Worm (Caenorhabditis elegans) whole organism, young adult: Measurements from ENCODE around the gene R193.1.

Source experiments
- C06A6.2 ChIP-seq: fragments of 200-800 bp; sonication (Bioruptor generic); conservative IDR thresholded peaks from 2 replicates; pipeline ENCODE4 v1.3.6; 2022; ENCODE audit warnings: missing genetic modification characterization, missing compliant biosample characterization
- D2030.7 ChIP-seq: fragments of 200-800 bp; sonication (Bioruptor generic); IDR thresholded peaks from 2 replicates; pipeline ENCODE4 v1.3.6; 2022; ENCODE audit warnings: missing genetic modification reagents, missing genetic modification characterization, missing compliant biosample characterization
- K12H6.12 ChIP-seq: fragments of 200-800 bp; sonication (Bioruptor generic); optimal IDR thresholded peaks from 2 replicates; lab custom pipeline; 2018; ENCODE audit warnings: mild to moderate bottlenecking, missing genetic modification characterization, missing compliant biosample characterization
- Y53F4B.3 ChIP-seq: fragments of 200-800 bp; sonication (Bioruptor generic); IDR thresholded peaks from 2 replicates; pipeline ENCODE4 v1.3.6; 2022; ENCODE audit warnings: missing genetic modification reagents, missing genetic modification characterization, missing compliant biosample characterization
- Y79H2A.3 ChIP-seq: fragments of 200-800 bp; sonication (Bioruptor generic); conservative IDR thresholded peaks from 2 replicates; pipeline ENCODE4 v1.3.6; 2022; ENCODE audit warnings: missing genetic modification reagents, missing genetic modification characterization, missing compliant biosample characterization
- atf-7 ChIP-seq: sonication (generic microtip); optimal IDR thresholded peaks from 2 replicates; lab custom pipeline; 2017; ENCODE audit warnings: mild to moderate bottlenecking, missing genetic modification characterization, missing compliant biosample characterization
- ccch-3 ChIP-seq: fragments of 200-800 bp; sonication (Bioruptor generic); optimal IDR thresholded peaks from 2 replicates; lab custom pipeline; 2018; ENCODE audit warnings: mild to moderate bottlenecking, missing genetic modification characterization, missing compliant biosample characterization
- cebp-1 ChIP-seq, 2 experiments: fragments of 200-800 bp in 1 of 2; sonication (Bioruptor generic) in 1 of 2; sonication (generic microtip) in 1 of 2; IDR thresholded peaks in 1 of 2; optimal IDR thresholded peaks in 1 of 2; 2 replicates each; pipeline versions ENCODE4 v1.3.6 to Lab custom; 2017 to 2022; ENCODE audit warnings: missing compliant biosample characterization in 2 of 2, missing genetic modification characterization in 2 of 2, mild to moderate bottlenecking in 1 of 2, missing genetic modification reagents in 1 of 2, moderate library complexity in 1 of 2
- cebp-2 ChIP-seq: fragments of 200-800 bp; sonication (Bioruptor generic); IDR thresholded peaks from 2 replicates; pipeline ENCODE4 v1.3.6; 2022; ENCODE audit warnings: missing genetic modification characterization, missing compliant biosample characterization
- ceh-79 ChIP-seq: sonication (generic microtip); optimal IDR thresholded peaks from 2 replicates; lab custom pipeline; 2017; ENCODE audit warnings: mild to moderate bottlenecking, missing genetic modification characterization, missing compliant biosample characterization
- die-1 ChIP-seq: sonication (generic microtip); optimal IDR thresholded peaks from 2 replicates; lab custom pipeline; 2016; ENCODE audit warnings: missing genotype, mild to moderate bottlenecking, missing genetic modification characterization, missing compliant biosample characterization
- dpff-1 ChIP-seq: sonication (generic microtip); optimal IDR thresholded peaks from 2 replicates; lab custom pipeline; 2017; ENCODE audit warnings: mild to moderate bottlenecking, missing genetic modification characterization, missing compliant biosample characterization
- dpl-1 ChIP-seq: fragments of 150-350 bp; optimal IDR thresholded peaks from 2 replicates; lab custom pipeline; 2014; ENCODE audit warnings: missing biosample characterization, missing genetic modification reagents, missing genetic modification characterization
- egl-44 ChIP-seq: fragments of 200-800 bp; sonication (Bioruptor generic); IDR thresholded peaks from 2 replicates; pipeline ENCODE4 v1.3.6; 2022; ENCODE audit warnings: missing genetic modification reagents, missing genetic modification characterization, missing compliant biosample characterization
- fkh-3 ChIP-seq: sonication (generic microtip); optimal IDR thresholded peaks from 2 replicates; lab custom pipeline; 2016; ENCODE audit warnings: mild to moderate bottlenecking, missing genetic modification characterization, missing compliant biosample characterization
- him-1 ChIP-seq: sonication (generic microtip); optimal IDR thresholded peaks from 2 replicates; lab custom pipeline; 2016; ENCODE audit warnings: missing genotype, missing genetic modification reagents, missing genetic modification characterization, missing compliant biosample characterization
- hlh-12 ChIP-seq: sonication (generic microtip); optimal IDR thresholded peaks from 2 replicates; lab custom pipeline; 2016; ENCODE audit warnings: missing genetic modification characterization, missing compliant biosample characterization
- hmg-20 ChIP-seq: fragments of 200-800 bp; sonication (Bioruptor generic); IDR thresholded peaks from 2 replicates; pipeline ENCODE4 v1.3.6; 2022; ENCODE audit warnings: missing genetic modification reagents, missing genetic modification characterization, missing compliant biosample characterization
- lin-26 ChIP-seq: fragments of 200-800 bp; sonication (Bioruptor generic); IDR thresholded peaks from 2 replicates; pipeline ENCODE4 v1.3.6; 2022; ENCODE audit warnings: missing genetic modification reagents, missing genetic modification characterization, missing compliant biosample characterization
- lin-35 ChIP-seq, 3 experiments: fragments of 150-350 bp in 2 of 3; sonication (generic microtip) in 1 of 3; optimal IDR thresholded peaks; 2 replicates each; lab custom pipeline; 2014 to 2018; ENCODE audit warnings: missing biosample characterization in 3 of 3, missing genetic modification characterization in 3 of 3, missing genetic modification reagents in 3 of 3
- lin-54 ChIP-seq: fragments of 200-800 bp; sonication (Bioruptor generic); optimal IDR thresholded peaks from 2 replicates; lab custom pipeline; 2018; ENCODE audit warnings: mild to moderate bottlenecking, missing genetic modification characterization, missing compliant biosample characterization
- lsl-1 ChIP-seq: fragments of 200-800 bp; sonication (Bioruptor generic); optimal IDR thresholded peaks from 2 replicates; lab custom pipeline; 2018; ENCODE audit warnings: mild to moderate bottlenecking, missing genetic modification characterization, moderate library complexity, missing compliant biosample characterization
- madf-3 ChIP-seq: fragments of 200-800 bp; sonication (Bioruptor generic); IDR thresholded peaks from 2 replicates; pipeline ENCODE4 v1.3.6; 2022; ENCODE audit warnings: missing genetic modification reagents, missing genetic modification characterization, missing compliant biosample characterization
- mes-4 ChIP-seq: sonication (generic microtip); optimal IDR thresholded peaks from 2 replicates; lab custom pipeline; 2016; ENCODE audit warnings: missing genotype, missing genetic modification characterization, missing compliant biosample characterization
- nhr-27 ChIP-seq: fragments of 200-800 bp; sonication (Bioruptor generic); optimal IDR thresholded peaks from 2 replicates; lab custom pipeline; 2018; ENCODE audit warnings: mild to moderate bottlenecking, missing genetic modification characterization, moderate library complexity, missing compliant biosample characterization
- nhr-80 ChIP-seq: sonication (generic microtip); optimal IDR thresholded peaks from 2 replicates; lab custom pipeline; 2016; ENCODE audit warnings: missing genetic modification characterization, missing compliant biosample characterization
- rec-8 ChIP-seq, 2 experiments: sonication (generic microtip); optimal IDR thresholded peaks; 2 replicates each; lab custom pipeline; 2016; ENCODE audit warnings: mild to moderate bottlenecking in 2 of 2, missing genetic modification characterization in 2 of 2, missing genetic modification reagents in 2 of 2, missing genotype in 2 of 2, missing biosample characterization in 1 of 2, missing compliant biosample characterization in 1 of 2, moderate library complexity in 1 of 2
- snpc-4 ChIP-seq, 5 experiments: fragments of 150-350 bp in 1 of 5; sonication (generic microtip) in 4 of 5; optimal IDR thresholded peaks; 2 replicates each; lab custom pipeline; 2014 to 2018; ENCODE audit warnings: missing genetic modification characterization in 5 of 5, missing biosample characterization in 3 of 5, antibody characterized with exemption in 2 of 5, mild to moderate bottlenecking in 2 of 5, missing compliant biosample characterization in 2 of 5, missing genotype in 2 of 5, moderate library complexity in 2 of 5, missing genetic modification reagents in 1 of 5
- sptf-2 ChIP-seq: fragments of 200-800 bp; sonication (Bioruptor generic); optimal IDR thresholded peaks from 2 replicates; lab custom pipeline; 2018; ENCODE audit warnings: mild to moderate bottlenecking, missing genetic modification characterization, missing compliant biosample characterization
- tbx-9 ChIP-seq: sonication (generic microtip); optimal IDR thresholded peaks from 2 replicates; lab custom pipeline; 2016; ENCODE audit warnings: borderline replicate concordance, missing genetic modification characterization, inconsistent platforms, missing compliant biosample characterization
- zfh-2 ChIP-seq: fragments of 200-800 bp; sonication (Bioruptor generic); conservative IDR thresholded peaks from 2 replicates; pipeline ENCODE4 v1.3.6; 2022; ENCODE audit warnings: missing genetic modification reagents, missing genetic modification characterization, missing compliant biosample characterization
- zim-3 ChIP-seq: sonication (generic microtip); optimal IDR thresholded peaks from 2 replicates; lab custom pipeline; 2017; ENCODE audit warnings: mild to moderate bottlenecking, missing genetic modification characterization, moderate library complexity, missing compliant biosample characterization
- ztf-28 ChIP-seq: fragments of 200-800 bp; sonication (Bioruptor generic); IDR thresholded peaks from 2 replicates; pipeline ENCODE4 v1.3.6; 2022; ENCODE audit warnings: missing genetic modification reagents, missing genetic modification characterization, missing compliant biosample characterization

R193.1 gene

ce11 chrX:1179984-1180383 is 25.2 kb downstream of the R193.1 start, which contains the start of gene hot-8:
hot-8 (plus strand) TSS chrX:1180284.
- no peak for TF ChIP-seq rec-8 (tag; optimal IDR thresholded peaks at IDR 0.05; lab: Kevin White, UChicago)
- TF ChIP-seq hlh-12: no peak
- no peak for TF ChIP-seq lin-35 (GFP tag; optimal IDR thresholded peaks at IDR 0.05; lab: Kevin White, UChicago)
- TF ChIP-seq fkh-3 (tag; lab: Kevin White, UChicago): no peak
- no peak for TF ChIP-seq him-1
- no peak for TF ChIP-seq cebp-2 (GFP tag; lab: Robert Waterston, UW)
- TF ChIP-seq atf-7 (tag; lab: Kevin White, UChicago): no peak
- TF ChIP-seq madf-3 (GFP tag; lab: Robert Waterston, UW): no peak
- TF ChIP-seq cebp-1 (GFP tag; IDR thresholded peaks at IDR 0.05; lab: Robert Waterston, UW): no peak
- TF ChIP-seq cebp-1 (tag; optimal IDR thresholded peaks at IDR 0.05; lab: Kevin White, UChicago): no peak
- TF ChIP-seq mes-4 (tag; lab: Kevin White, UChicago): no peak
- no peak for TF ChIP-seq Y53F4B.3 (GFP tag; lab: Robert Waterston, UW)
- no peak for TF ChIP-seq K12H6.12 (tag; lab: Kevin White, UChicago)
- no peak for TF ChIP-seq lin-26 (GFP tag; lab: Robert Waterston, UW)
- no peak for TF ChIP-seq ccch-3 (GFP tag; lab: Kevin White, UChicago)
- no peak for TF ChIP-seq dpff-1 (tag; lab: Kevin White, UChicago)
- no peak for TF ChIP-seq lsl-1 (GFP tag; lab: Kevin White, UChicago)
- no peak for TF ChIP-seq zim-3 (tag; lab: Kevin White, UChicago)
- no peak for TF ChIP-seq C06A6.2 (GFP tag; lab: Robert Waterston, UW)
- TF ChIP-seq nhr-80 (tag; lab: Kevin White, UChicago): no peak

- TF ChIP-seq zfh-2 (GFP tag; lab: Robert Waterston, UW) (peak; percentile 55; the same call in 1 of the 2 replicates), D2030.7 (no peak)
These were observed 26.7 kb downstream of the R193.1 start for ce11 chrX:1181271-1181958.

ce11 chrX:1183258-1183657 is 28.5 kb downstream of the R193.1 start:
- TF ChIP-seq tbx-9 (tag; lab: Kevin White, UChicago): no peak
- TF ChIP-seq sptf-2 (GFP tag; lab: Kevin White, UChicago): no peak
- TF ChIP-seq ceh-79 (tag; lab: Kevin White, UChicago): no peak
- no peak for TF ChIP-seq dpff-1 (tag; lab: Kevin White, UChicago)
- TF ChIP-seq Y79H2A.3 (GFP tag; lab: Robert Waterston, UW): no peak
- no peak for TF ChIP-seq ztf-28 (GFP tag; lab: Robert Waterston, UW)
- TF ChIP-seq hmg-20: no peak
- TF ChIP-seq snpc-4 (GFP tag; optimal IDR thresholded peaks at IDR 0.05; lab: Kevin White, UChicago): no peak
- TF ChIP-seq snpc-4 (tag; optimal IDR thresholded peaks at IDR 0.05; lab: Kevin White, UChicago): no peak
- TF ChIP-seq Y53F4B.3 (GFP tag; lab: Robert Waterston, UW): no peak
- no peak for TF ChIP-seq nhr-27 (tag; lab: Kevin White, UChicago)
- no peak for TF ChIP-seq egl-44
- no peak for TF ChIP-seq ccch-3 (GFP tag; lab: Kevin White, UChicago)
- no peak for TF ChIP-seq dpl-1 (GFP tag; lab: Kevin White, UChicago)
- TF ChIP-seq lin-54 (GFP tag; lab: Kevin White, UChicago): no peak
- no peak for TF ChIP-seq rec-8 (tag; optimal IDR thresholded peaks at IDR 0.05; lab: Kevin White, UChicago)
- TF ChIP-seq die-1 (tag; lab: Kevin White, UChicago): no peak
